Fruit fly (Drosophila melanogaster) whole organism, embryonic: ENCODE data around the gene Srg3.

Experiments used
- Ada2b ChIP-seq: fragments of 200-800 bp; sonication (Bioruptor generic); IDR thresholded peaks from 2 replicates; pipeline ENCODE4 v1.3.6; 2022; ENCODE audit warnings: missing biosample characterization, missing genetic modification characterization
- Atf6 ChIP-seq: fragments of 200-800 bp; sonication (Bioruptor generic); IDR thresholded peaks from 2 replicates; pipeline ENCODE4 v1.3.6; 2022; ENCODE audit warnings: missing biosample characterization, missing genetic modification characterization
- B-H2 ChIP-seq: fragments of 200-800 bp; sonication (Bioruptor generic); optimal IDR thresholded peaks from 2 replicates; lab custom pipeline; 2018; ENCODE audit warnings: missing biosample characterization, mild to moderate bottlenecking, missing genetic modification characterization
- Bteb2 ChIP-seq: fragments of 200-800 bp; sonication (Bioruptor generic); optimal IDR thresholded peaks from 2 replicates; lab custom pipeline; 2016; ENCODE audit warnings: missing biosample characterization, missing genetic modification characterization
- CG10267 ChIP-seq: fragments of 200-800 bp; sonication (Bioruptor generic); optimal IDR thresholded peaks from 2 replicates; lab custom pipeline; 2018; ENCODE audit warnings: missing biosample characterization, mild to moderate bottlenecking, missing genetic modification characterization, moderate library complexity
- CG10366 ChIP-seq: fragments of 200-800 bp; sonication (Bioruptor generic); IDR thresholded peaks from 2 replicates; pipeline ENCODE4 v1.3.6; 2022; ENCODE audit warnings: missing biosample characterization, missing genetic modification characterization
- CG10543 ChIP-seq: fragments of 200-800 bp; sonication (Bioruptor generic); optimal IDR thresholded peaks from 3 replicates; lab custom pipeline; 2017; ENCODE audit warnings: missing biosample characterization, mild to moderate bottlenecking, missing genetic modification characterization, moderate library complexity
- CG15479 ChIP-seq: fragments of 200-800 bp; sonication (Bioruptor generic); optimal IDR thresholded peaks from 3 replicates; lab custom pipeline; 2019; ENCODE audit warnings: missing biosample characterization, mild to moderate bottlenecking, missing genetic modification characterization, moderate library complexity
- CG15696 ChIP-seq: fragments of 200-800 bp; sonication (Bioruptor generic); optimal IDR thresholded peaks from 2 replicates; lab custom pipeline; 2019; ENCODE audit warnings: missing biosample characterization, mild to moderate bottlenecking, missing genetic modification characterization, moderate library complexity
- CG17328 ChIP-seq: fragments of 200-800 bp; sonication (Bioruptor generic); IDR thresholded peaks from 2 replicates; pipeline ENCODE4 v1.3.6; 2022; ENCODE audit warnings: missing biosample characterization, missing genetic modification characterization
- CG32772 ChIP-seq: fragments of 200-800 bp; sonication (Bioruptor generic); IDR thresholded peaks from 2 replicates; pipeline ENCODE4 v1.3.6; 2022; ENCODE audit warnings: missing biosample characterization, missing genetic modification characterization
- CG42726 ChIP-seq: fragments of 200-800 bp; sonication (Bioruptor generic); IDR thresholded peaks from 2 replicates; pipeline ENCODE4 v1.3.6; 2022; ENCODE audit warnings: missing biosample characterization, missing genetic modification characterization; ENCODE audit not compliant: partially characterized antibody
- CG43689 ChIP-seq: fragments of 200-800 bp; sonication (Bioruptor generic); IDR thresholded peaks from 2 replicates; pipeline ENCODE4 v1.3.6; 2022; ENCODE audit warnings: missing biosample characterization, missing genetic modification characterization
- CG4820 ChIP-seq: fragments of 200-800 bp; sonication (Bioruptor generic); optimal IDR thresholded peaks from 3 replicates; lab custom pipeline; 2016; ENCODE audit warnings: missing biosample characterization, missing genetic modification characterization
- CG4854 ChIP-seq: fragments of 200-800 bp; sonication (Bioruptor generic); optimal IDR thresholded peaks from 2 replicates; lab custom pipeline; 2016; ENCODE audit warnings: missing biosample characterization, missing genetic modification characterization, inconsistent platforms
- CG8765 ChIP-seq: fragments of 200-800 bp; sonication (Bioruptor generic); IDR thresholded peaks from 2 replicates; pipeline ENCODE4 v1.3.6; 2022; ENCODE audit warnings: missing biosample characterization, missing genetic modification characterization
- CG9437 ChIP-seq: fragments of 200-800 bp; sonication (Bioruptor generic); optimal IDR thresholded peaks from 2 replicates; lab custom pipeline; 2018; ENCODE audit warnings: missing biosample characterization, mild to moderate bottlenecking, missing genetic modification characterization
- Camta ChIP-seq: fragments of 200-800 bp; sonication (Bioruptor generic); optimal IDR thresholded peaks from 2 replicates; lab custom pipeline; 2016; ENCODE audit warnings: missing biosample characterization, missing genetic modification characterization
- D19A ChIP-seq: fragments of 200-800 bp; optimal IDR thresholded peaks from 3 replicates; lab custom pipeline; 2019; ENCODE audit warnings: missing biosample characterization, mild to moderate bottlenecking, missing genetic modification characterization, moderate library complexity
- Dek ChIP-seq: fragments of 200-800 bp; sonication (Bioruptor generic); optimal IDR thresholded peaks from 3 replicates; lab custom pipeline; 2019; ENCODE audit warnings: missing biosample characterization, mild to moderate bottlenecking, missing genetic modification characterization, moderate library complexity
- E2f1 ChIP-seq: fragments of 200-800 bp; sonication (Bioruptor generic); IDR thresholded peaks from 2 replicates; pipeline ENCODE4 v1.3.6; 2022; ENCODE audit warnings: missing biosample characterization, missing genetic modification characterization
- Hr3 ChIP-seq: fragments of 200-800 bp; sonication (Bioruptor generic); optimal IDR thresholded peaks from 3 replicates; lab custom pipeline; 2016; ENCODE audit warnings: missing biosample characterization, missing genetic modification characterization
- Hr51 ChIP-seq, 2 experiments: fragments of 200-800 bp; sonication (Bioruptor generic); optimal IDR thresholded peaks; 2 replicates in 1 of 2; 3 replicates in 1 of 2; lab custom pipeline; 2016 to 2018; ENCODE audit warnings: missing biosample characterization in 2 of 2, missing genetic modification characterization in 2 of 2, mild to moderate bottlenecking in 1 of 2, moderate library complexity in 1 of 2
- Hr78 ChIP-seq, 2 experiments: fragments of 200-800 bp in 1 of 2; fragments of >200 bp in 1 of 2; sonication (Bioruptor generic) in 1 of 2; optimal IDR thresholded peaks; 2 replicates each; lab custom pipeline; 2017 to 2019; ENCODE audit warnings: missing biosample characterization in 2 of 2, missing genetic modification characterization in 2 of 2, mild to moderate bottlenecking in 1 of 2, moderate library complexity in 1 of 2
- Opbp ChIP-seq: fragments of 200-800 bp; sonication (Bioruptor generic); IDR thresholded peaks from 3 replicates; pipeline ENCODE4 v1.3.6; 2022; ENCODE audit warnings: missing biosample characterization, missing genetic modification characterization; ENCODE audit not compliant: partially characterized antibody
- Rx ChIP-seq: fragments of 200-800 bp; sonication (Bioruptor generic); IDR thresholded peaks from 2 replicates; pipeline ENCODE4 v1.3.6; 2022; ENCODE audit warnings: missing biosample characterization, missing genetic modification characterization
- TFAM ChIP-seq: fragments of 200-800 bp; sonication (Bioruptor generic); optimal IDR thresholded peaks from 2 replicates; lab custom pipeline; 2017; ENCODE audit warnings: missing biosample characterization, missing genetic modification characterization, inconsistent platforms
- al ChIP-seq: fragments of 200-800 bp; sonication (Bioruptor generic); IDR thresholded peaks from 2 replicates; pipeline ENCODE4 v1.3.6; 2022; ENCODE audit warnings: missing biosample characterization, missing genetic modification characterization
- croc ChIP-seq: fragments of 200-800 bp; sonication (Bioruptor generic); conservative IDR thresholded peaks from 3 replicates; pipeline ENCODE4 v1.3.6; 2022; ENCODE audit warnings: missing biosample characterization, missing genetic modification characterization
- fd102C ChIP-seq: fragments of 200-800 bp; sonication (Bioruptor generic); optimal IDR thresholded peaks from 2 replicates; lab custom pipeline; 2018; ENCODE audit warnings: missing biosample characterization, mild to moderate bottlenecking, missing genetic modification characterization, moderate library complexity
- fd96Cb ChIP-seq: fragments of 200-800 bp; sonication (Bioruptor generic); optimal IDR thresholded peaks from 2 replicates; lab custom pipeline; 2018; ENCODE audit warnings: missing biosample characterization, mild to moderate bottlenecking, missing genetic modification characterization, moderate library complexity
- gcm ChIP-seq: fragments of 200-800 bp; sonication (Bioruptor generic); optimal IDR thresholded peaks from 2 replicates; lab custom pipeline; 2019; ENCODE audit warnings: missing biosample characterization, mild to moderate bottlenecking, missing genetic modification characterization, moderate library complexity
- gsb ChIP-seq: fragments of 200-800 bp; sonication (Bioruptor generic); IDR thresholded peaks from 2 replicates; pipeline ENCODE4 v1.3.6; 2022; ENCODE audit warnings: missing biosample characterization, missing genetic modification characterization
- her ChIP-seq: fragments of 200-800 bp; sonication (Bioruptor generic); optimal IDR thresholded peaks from 2 replicates; lab custom pipeline; 2016; ENCODE audit warnings: missing biosample characterization, missing genetic modification characterization
- lov ChIP-seq, 2 experiments: fragments of 200-800 bp in 1 of 2; fragments of >200 bp in 1 of 2; sonication (Bioruptor generic) in 1 of 2; IDR thresholded peaks in 1 of 2; optimal IDR thresholded peaks in 1 of 2; 2 replicates in 1 of 2; 3 replicates in 1 of 2; pipeline versions ENCODE4 v1.3.6 to Lab custom; 2017 to 2022; ENCODE audit warnings: missing biosample characterization in 1 of 2, missing genetic modification characterization in 1 of 2
- nmo ChIP-seq: fragments of 200-800 bp; sonication (Bioruptor generic); optimal IDR thresholded peaks from 2 replicates; lab custom pipeline; 2018; ENCODE audit warnings: missing biosample characterization, mild to moderate bottlenecking, missing genetic modification characterization, moderate library complexity
- pros ChIP-seq: fragments of 200-800 bp; sonication (Bioruptor generic); optimal IDR thresholded peaks from 3 replicates; lab custom pipeline; 2019; ENCODE audit warnings: missing biosample characterization, mild to moderate bottlenecking, missing genetic modification characterization, moderate library complexity
- ranshi ChIP-seq: fragments of 200-800 bp; sonication (Bioruptor generic); IDR thresholded peaks from 2 replicates; pipeline ENCODE4 v1.3.6; 2022; ENCODE audit warnings: missing biosample characterization, missing genetic modification characterization
- ro ChIP-seq: fragments of 200-800 bp; sonication (Bioruptor generic); IDR thresholded peaks from 2 replicates; pipeline ENCODE4 v1.3.6; 2022; ENCODE audit warnings: missing biosample characterization, missing genetic modification characterization
- sd ChIP-seq: fragments of 200-800 bp; sonication (Bioruptor generic); optimal IDR thresholded peaks from 3 replicates; lab custom pipeline; 2018; ENCODE audit warnings: missing biosample characterization, mild to moderate bottlenecking, missing genetic modification characterization, moderate library complexity
- slp2 ChIP-seq: fragments of 200-800 bp; sonication (Bioruptor generic); optimal IDR thresholded peaks from 2 replicates; lab custom pipeline; 2016; ENCODE audit warnings: missing biosample characterization, missing genetic modification characterization
- sqz ChIP-seq: fragments of 200-800 bp; sonication (Bioruptor generic); optimal IDR thresholded peaks from 3 replicates; lab custom pipeline; 2018; ENCODE audit warnings: missing biosample characterization, mild to moderate bottlenecking, missing genetic modification characterization
- stwl ChIP-seq: fragments of 200-800 bp; sonication (Bioruptor generic); optimal IDR thresholded peaks from 3 replicates; lab custom pipeline; 2018; ENCODE audit warnings: missing biosample characterization, mild to moderate bottlenecking, missing genetic modification characterization, moderate library complexity
- tio ChIP-seq: fragments of 200-800 bp; sonication (Bioruptor generic); optimal IDR thresholded peaks from 2 replicates; lab custom pipeline; 2017; ENCODE audit warnings: missing biosample characterization, missing genetic modification characterization, inconsistent platforms
- tll ChIP-seq, 2 experiments: fragments of 200-800 bp in 1 of 2; fragments of >200 bp in 1 of 2; sonication (Bioruptor generic) in 1 of 2; optimal IDR thresholded peaks; 2 replicates each; lab custom pipeline; 2017 to 2019; ENCODE audit warnings: missing biosample characterization in 2 of 2, missing genetic modification characterization in 2 of 2, mild to moderate bottlenecking in 1 of 2, moderate library complexity in 1 of 2
- tna ChIP-seq: fragments of 200-800 bp; sonication (Bioruptor generic); IDR thresholded peaks from 2 replicates; pipeline ENCODE4 v1.3.6; 2022; ENCODE audit warnings: missing biosample characterization, missing genetic modification characterization; ENCODE audit not compliant: partially characterized antibody
- unpg ChIP-seq: fragments of 200-800 bp; sonication (Bioruptor generic); optimal IDR thresholded peaks from 3 replicates; lab custom pipeline; 2018; ENCODE audit warnings: missing biosample characterization, mild to moderate bottlenecking, missing genetic modification characterization, moderate library complexity
- yki ChIP-seq: fragments of >200 bp; optimal IDR thresholded peaks from 3 replicates; lab custom pipeline; 2018

Srg3 gene

dm6 chr3L:9420054-9420818 is 22.8 kb upstream of the Srg3 start (continued):
- TF ChIP-seq CG4854 (GFP tag; lab: Kevin White, UChicago), result no peak
- TF ChIP-seq CG32772 (GFP tag; lab: Robert Waterston, UW), result no peak; the same call in 1 of the 2 replicates
- TF ChIP-seq D19A (tag; lab: Kevin White, UChicago), result peak; percentile 47
- no peak for TF ChIP-seq sd (tag; lab: Kevin White, UChicago)
- TF ChIP-seq fd102C (GFP tag; lab: Kevin White, UChicago), result no peak
- peak; percentile 20 for TF ChIP-seq Camta (GFP tag; lab: Kevin White, UChicago)
- peak; percentile 11 for TF ChIP-seq Hr3 (GFP tag; lab: Kevin White, UChicago)
- TF ChIP-seq CG10366, result peak; percentile 40
- TF ChIP-seq CG10543, result no peak
- no peak for TF ChIP-seq CG15479 (GFP tag; lab: Kevin White, UChicago)
- no peak for TF ChIP-seq yki (lab: Kevin White, UChicago)
- TF ChIP-seq B-H2, result no peak
- no peak for TF ChIP-seq tna
- no peak for TF ChIP-seq CG15696 (tag; lab: Kevin White, UChicago)
- TF ChIP-seq gcm, result no peak
- peak in 1 of 2 experiments; percentile 75 for TF ChIP-seq Hr51 (GFP tag; optimal IDR thresholded peaks at IDR 0.05; lab: Kevin White, UChicago)
- peak; percentile 24 for TF ChIP-seq CG9437 (GFP tag; lab: Kevin White, UChicago)
- peak; percentile 39 for TF ChIP-seq fd96Cb (tag; lab: Kevin White, UChicago)
- peak; percentile 4 for TF ChIP-seq CG10267 (tag; lab: Kevin White, UChicago)
- TF ChIP-seq Opbp, result no peak
- peak; percentile 46 for TF ChIP-seq nmo (GFP tag; lab: Kevin White, UChicago)
- TF ChIP-seq ro (GFP tag; lab: Robert Waterston, UW), result no peak
- TF ChIP-seq tio (GFP tag; lab: Kevin White, UChicago), result no peak
- no peak for TF ChIP-seq gsb (GFP tag; lab: Robert Waterston, UW)
- TF ChIP-seq unpg (GFP tag; lab: Kevin White, UChicago), result peak; percentile 62
- TF ChIP-seq sqz (GFP tag; lab: Kevin White, UChicago), result no peak
- TF ChIP-seq TFAM (GFP tag; lab: Kevin White, UChicago), result no peak
- no peak for TF ChIP-seq al (GFP tag; lab: Robert Waterston, UW)
- TF ChIP-seq Hr78 (GFP tag; optimal IDR thresholded peaks at IDR 0.05; lab: Kevin White, UChicago), result peak in 1 of 2 experiments; percentile 32
- TF ChIP-seq Ada2b, result peak; percentile 55
- TF ChIP-seq croc (GFP tag; lab: Robert Waterston, UW), result peak; percentile 20; the same call in 1 of the 3 replicates
- no peak for TF ChIP-seq E2f1
- peak; percentile 69 for TF ChIP-seq CG17328 (GFP tag; lab: Robert Waterston, UW)
- peak; percentile 17 for TF ChIP-seq slp2 (GFP tag; lab: Kevin White, UChicago)
- TF ChIP-seq CG42726 (GFP tag; lab: Robert Waterston, UW), result no peak
- TF ChIP-seq ranshi (GFP tag; lab: Robert Waterston, UW), result no peak
- TF ChIP-seq Rx (GFP tag; lab: Robert Waterston, UW), result peak; percentile 34; the same call in 1 of the 2 replicates
- peak; percentile 16 for TF ChIP-seq Bteb2 (GFP tag; lab: Kevin White, UChicago)
- no peak for TF ChIP-seq lov (optimal IDR thresholded peaks at IDR 0.05; lab: Kevin White, UChicago)
- TF ChIP-seq lov (GFP tag; IDR thresholded peaks at IDR 0.05; lab: Robert Waterston, UW), result no peak
- no peak for TF ChIP-seq CG4820 (GFP tag; lab: Kevin White, UChicago)
- peak; percentile 69 for TF ChIP-seq Atf6 (GFP tag; lab: Robert Waterston, UW)
- no peak for TF ChIP-seq her
- TF ChIP-seq pros, result no peak
- no peak for TF ChIP-seq CG8765
- TF ChIP-seq stwl (tag; lab: Kevin White, UChicago), result no peak
- TF ChIP-seq Dek (tag; lab: Kevin White, UChicago), result no peak
- no peak for TF ChIP-seq tll (GFP tag; optimal IDR thresholded peaks at IDR 0.05; lab: Kevin White, UChicago)
- peak; percentile 53; the same call in 1 of the 2 replicates for TF ChIP-seq CG43689 (GFP tag; lab: Robert Waterston, UW)
